Fruit fly (Drosophila melanogaster) whole organism, embryonic: Measurements from ENCODE around the gene kirre.

Experiments
- Atf-2 ChIP-seq: fragments of 200-800 bp; sonication (Bioruptor generic); optimal IDR thresholded peaks from 2 replicates; lab custom pipeline; 2016; ENCODE audit warnings: missing biosample characterization, missing genetic modification characterization
- B-H2 ChIP-seq: fragments of 200-800 bp; sonication (Bioruptor generic); optimal IDR thresholded peaks from 2 replicates; lab custom pipeline; 2018; ENCODE audit warnings: missing biosample characterization, mild to moderate bottlenecking, missing genetic modification characterization
- CG10321 ChIP-seq: fragments of 200-800 bp; sonication (Bioruptor generic); IDR thresholded peaks from 2 replicates; pipeline ENCODE4 v1.3.6; 2022; ENCODE audit warnings: missing biosample characterization, missing genetic modification characterization
- CG10959 ChIP-seq: fragments of 200-800 bp; sonication (Bioruptor generic); IDR thresholded peaks from 2 replicates; pipeline ENCODE4 v1.3.6; 2022; ENCODE audit warnings: missing biosample characterization, missing genetic modification characterization
- CG11398 ChIP-seq: fragments of 200-800 bp; sonication (Bioruptor generic); optimal IDR thresholded peaks from 2 replicates; lab custom pipeline; 2016; ENCODE audit warnings: missing biosample characterization, missing genetic modification characterization
- CG11723 ChIP-seq: fragments of 200-800 bp; sonication (Bioruptor generic); optimal IDR thresholded peaks from 2 replicates; lab custom pipeline; 2017; ENCODE audit warnings: missing biosample characterization, mild to moderate bottlenecking, missing genetic modification characterization
- CG15269 ChIP-seq: fragments of 200-800 bp; sonication (Bioruptor generic); optimal IDR thresholded peaks from 2 replicates; lab custom pipeline; 2018; ENCODE audit warnings: missing biosample characterization, mild to moderate bottlenecking, missing genetic modification characterization, moderate library complexity
- CG18619 ChIP-seq: fragments of 200-800 bp; sonication (Bioruptor generic); optimal IDR thresholded peaks from 3 replicates; lab custom pipeline; 2017; ENCODE audit warnings: missing biosample characterization, mild to moderate bottlenecking, missing genetic modification characterization
- CG30431 ChIP-seq: fragments of 200-800 bp; sonication (Bioruptor generic); optimal IDR thresholded peaks from 2 replicates; lab custom pipeline; 2017; ENCODE audit warnings: missing biosample characterization, missing genetic modification characterization
- CG3407 ChIP-seq: fragments of 200-800 bp; sonication (Bioruptor generic); optimal IDR thresholded peaks from 2 replicates; lab custom pipeline; 2018; ENCODE audit warnings: missing biosample characterization, mild to moderate bottlenecking, missing genetic modification characterization
- CG4854 ChIP-seq: fragments of 200-800 bp; sonication (Bioruptor generic); optimal IDR thresholded peaks from 2 replicates; lab custom pipeline; 2016; ENCODE audit warnings: missing biosample characterization, missing genetic modification characterization, inconsistent platforms
- CG9609 ChIP-seq: fragments of 200-800 bp; sonication (Bioruptor generic); optimal IDR thresholded peaks from 3 replicates; lab custom pipeline; 2016; ENCODE audit warnings: missing biosample characterization, missing genetic modification characterization
- Camta ChIP-seq: fragments of 200-800 bp; sonication (Bioruptor generic); optimal IDR thresholded peaks from 2 replicates; lab custom pipeline; 2016; ENCODE audit warnings: missing biosample characterization, missing genetic modification characterization
- E2f2 ChIP-seq: fragments of 200-800 bp; sonication (Bioruptor generic); IDR thresholded peaks from 2 replicates; pipeline ENCODE4 v1.3.6; 2022; ENCODE audit warnings: missing biosample characterization, missing genetic modification characterization
- Elba2 ChIP-seq: fragments of 200-800 bp; sonication (Bioruptor generic); optimal IDR thresholded peaks from 3 replicates; lab custom pipeline; 2016; ENCODE audit warnings: missing biosample characterization, missing genetic modification characterization
- Ets65A ChIP-seq: fragments of 200-800 bp; sonication (Bioruptor generic); peaks from one replicate; lab custom pipeline; 2016; ENCODE audit warnings: missing biosample characterization, missing genetic modification characterization
- HLH3B ChIP-seq: fragments of 200-800 bp; sonication (Bioruptor generic); IDR thresholded peaks from 2 replicates; pipeline ENCODE4 v1.3.6; 2022; ENCODE audit warnings: missing biosample characterization, missing genetic modification characterization
- HLH4C ChIP-seq: fragments of 200-800 bp; sonication (Bioruptor generic); IDR thresholded peaks from 3 replicates; pipeline ENCODE4 v1.3.6; 2022; ENCODE audit warnings: missing biosample characterization, missing genetic modification characterization; ENCODE audit not compliant: partially characterized antibody
- Rfx ChIP-seq: fragments of 200-800 bp; sonication (Bioruptor generic); IDR thresholded peaks from 2 replicates; pipeline ENCODE4 v1.3.6; 2022; ENCODE audit warnings: missing biosample characterization, missing genetic modification characterization
- Rx ChIP-seq: fragments of 200-800 bp; sonication (Bioruptor generic); IDR thresholded peaks from 2 replicates; pipeline ENCODE4 v1.3.6; 2022; ENCODE audit warnings: missing biosample characterization, missing genetic modification characterization
- Scr ChIP-seq: fragments of 200-800 bp; sonication (Bioruptor generic); IDR thresholded peaks from 2 replicates; pipeline ENCODE4 v1.3.6; 2022; ENCODE audit warnings: missing biosample characterization, missing genetic modification characterization; ENCODE audit not compliant: partially characterized antibody
- Side ChIP-seq: fragments of 200-800 bp; sonication (Bioruptor generic); optimal IDR thresholded peaks from 2 replicates; lab custom pipeline; 2016; ENCODE audit warnings: missing biosample characterization, missing genetic modification characterization
- Spps ChIP-seq: fragments of 200-800 bp; sonication (Bioruptor generic); optimal IDR thresholded peaks from 2 replicates; lab custom pipeline; 2018; ENCODE audit warnings: missing biosample characterization, mild to moderate bottlenecking, missing genetic modification characterization
- Sry-δ ChIP-seq: fragments of 200-800 bp; sonication (Bioruptor generic); optimal IDR thresholded peaks from 2 replicates; lab custom pipeline; 2016; ENCODE audit warnings: missing biosample characterization, missing genetic modification characterization
- Vsx1 ChIP-seq: fragments of 200-800 bp; sonication (Bioruptor generic); optimal IDR thresholded peaks from 2 replicates; lab custom pipeline; 2017; ENCODE audit warnings: missing biosample characterization, mild to moderate bottlenecking, missing genetic modification characterization, missing genetic modification reagents
- al ChIP-seq: fragments of 200-800 bp; sonication (Bioruptor generic); IDR thresholded peaks from 2 replicates; pipeline ENCODE4 v1.3.6; 2022; ENCODE audit warnings: missing biosample characterization, missing genetic modification characterization
- ara ChIP-seq: fragments of 200-800 bp; sonication (Bioruptor generic); IDR thresholded peaks from 2 replicates; pipeline ENCODE4 v1.3.6; 2022; ENCODE audit warnings: missing biosample characterization, missing genetic modification characterization
- ase ChIP-seq: fragments of 200-800 bp; sonication (Bioruptor generic); IDR thresholded peaks from 3 replicates; pipeline ENCODE4 v1.3.6; 2022; ENCODE audit warnings: missing biosample characterization, missing genetic modification characterization
- ash1 ChIP-seq: fragments of 200-800 bp; sonication (Bioruptor generic); optimal IDR thresholded peaks from 2 replicates; lab custom pipeline; 2018; ENCODE audit warnings: missing biosample characterization, mild to moderate bottlenecking, missing genetic modification characterization
- bcd ChIP-seq: fragments of 200-800 bp; sonication (Bioruptor generic); optimal IDR thresholded peaks from 2 replicates; lab custom pipeline; 2017; ENCODE audit warnings: missing biosample characterization, mild to moderate bottlenecking, missing genetic modification characterization
- bigmax ChIP-seq: fragments of 200-800 bp; sonication (Bioruptor generic); optimal IDR thresholded peaks from 2 replicates; lab custom pipeline; 2018; ENCODE audit warnings: missing biosample characterization, mild to moderate bottlenecking, missing genetic modification characterization
- bsh ChIP-seq, 2 experiments: fragments of 200-800 bp; sonication (Bioruptor generic); optimal IDR thresholded peaks; 2 replicates each; lab custom pipeline; 2017 to 2018; ENCODE audit warnings: mild to moderate bottlenecking in 2 of 2, missing biosample characterization in 2 of 2, missing genetic modification characterization in 2 of 2, moderate library complexity in 1 of 2
- caup ChIP-seq: fragments of 200-800 bp; sonication (Bioruptor generic); optimal IDR thresholded peaks from 3 replicates; lab custom pipeline; 2017; ENCODE audit warnings: missing biosample characterization, mild to moderate bottlenecking, missing genetic modification characterization, moderate library complexity; ENCODE audit not compliant: severe bottlenecking
- chn ChIP-seq: fragments of 200-800 bp; sonication (Bioruptor generic); optimal IDR thresholded peaks from 2 replicates; lab custom pipeline; 2016; ENCODE audit warnings: missing biosample characterization, missing genetic modification characterization
- fd3F ChIP-seq: fragments of 200-800 bp; sonication (Bioruptor generic); optimal IDR thresholded peaks from 2 replicates; lab custom pipeline; 2018; ENCODE audit warnings: missing biosample characterization, mild to moderate bottlenecking, missing genetic modification characterization, moderate library complexity
- ftz-f1 ChIP-seq: fragments of 200-800 bp; sonication (Bioruptor generic); optimal IDR thresholded peaks from 2 replicates; lab custom pipeline; 2016; ENCODE audit warnings: missing biosample characterization, missing genetic modification characterization
- gce ChIP-seq: fragments of 200-800 bp; sonication (Bioruptor generic); IDR thresholded peaks from 3 replicates; pipeline ENCODE4 v1.3.6; 2022; ENCODE audit warnings: missing biosample characterization, missing genetic modification characterization
- gfzf ChIP-seq: fragments of 200-800 bp; sonication (Bioruptor generic); optimal IDR thresholded peaks from 2 replicates; lab custom pipeline; 2016; ENCODE audit warnings: missing biosample characterization, mild to moderate bottlenecking, missing genetic modification characterization, moderate library complexity
- ham ChIP-seq: fragments of 200-800 bp; sonication (Bioruptor generic); IDR thresholded peaks from 2 replicates; pipeline ENCODE4 v1.3.6; 2022; ENCODE audit warnings: missing biosample characterization, missing genetic modification characterization
- hkb ChIP-seq, 2 experiments: fragments of 200-800 bp in 1 of 2; fragments of >200 bp in 1 of 2; sonication (Bioruptor generic) in 1 of 2; IDR thresholded peaks in 1 of 2; optimal IDR thresholded peaks in 1 of 2; 2 replicates each; pipeline versions ENCODE4 v1.3.6 to Lab custom; 2017 to 2022; ENCODE audit warnings: missing biosample characterization in 1 of 2, missing genetic modification characterization in 1 of 2
- lab ChIP-seq: fragments of 200-800 bp; sonication (Bioruptor generic); optimal IDR thresholded peaks from 3 replicates; lab custom pipeline; 2017; ENCODE audit warnings: missing biosample characterization, missing genetic modification characterization, mild to moderate bottlenecking, moderate library complexity, missing genetic modification reagents
- onecut ChIP-seq: fragments of 200-800 bp; sonication (Bioruptor generic); IDR thresholded peaks from 2 replicates; pipeline ENCODE4 v1.3.6; 2022; ENCODE audit warnings: missing biosample characterization, missing genetic modification characterization
- peb ChIP-seq: fragments of 200-800 bp; sonication (Bioruptor generic); IDR thresholded peaks from 2 replicates; pipeline ENCODE4 v1.3.6; 2022; ENCODE audit warnings: missing biosample characterization, missing genetic modification characterization
- pho ChIP-seq: fragments of 200-800 bp; sonication (Bioruptor generic); optimal IDR thresholded peaks from 2 replicates; lab custom pipeline; 2016; ENCODE audit warnings: missing biosample characterization, missing genetic modification characterization
- phol ChIP-seq: fragments of 200-800 bp; sonication (Bioruptor generic); optimal IDR thresholded peaks from 3 replicates; lab custom pipeline; 2018; ENCODE audit warnings: missing biosample characterization, mild to moderate bottlenecking, missing genetic modification characterization, moderate library complexity
- ranshi ChIP-seq: fragments of 200-800 bp; sonication (Bioruptor generic); IDR thresholded peaks from 2 replicates; pipeline ENCODE4 v1.3.6; 2022; ENCODE audit warnings: missing biosample characterization, missing genetic modification characterization
- stc ChIP-seq: fragments of 200-800 bp; sonication (Bioruptor generic); IDR thresholded peaks from 2 replicates; pipeline ENCODE4 v1.3.6; 2022; ENCODE audit warnings: missing biosample characterization, missing genetic modification characterization
- twi ChIP-seq: fragments of 200-800 bp; optimal IDR thresholded peaks from 2 replicates; lab custom pipeline; 2019; ENCODE audit warnings: missing biosample characterization, mild to moderate bottlenecking, missing genetic modification characterization, moderate library complexity
- unc-4 ChIP-seq: fragments of 200-800 bp; sonication (Bioruptor generic); IDR thresholded peaks from 2 replicates; pipeline ENCODE4 v1.3.6; 2022; ENCODE audit warnings: missing biosample characterization, missing genetic modification characterization; ENCODE audit not compliant: partially characterized antibody
- zfh1 ChIP-seq: fragments of 200-800 bp; sonication (Bioruptor generic); IDR thresholded peaks from 3 replicates; pipeline ENCODE4 v1.3.6; 2022; ENCODE audit warnings: missing biosample characterization, missing genetic modification characterization

The kirre gene

dm6 chrX:2786553-2787118 is 46.5 kb downstream of the kirre start (continued):
- TF ChIP-seq Camta (GFP tag; lab: Kevin White, UChicago): peak; percentile 87
- TF ChIP-seq gce (GFP tag; lab: Robert Waterston, UW): peak; percentile 91
- TF ChIP-seq CG3407 (GFP tag; lab: Kevin White, UChicago): peak; percentile 49
- TF ChIP-seq CG10959 (GFP tag; lab: Robert Waterston, UW): peak; percentile 80
- no peak for TF ChIP-seq HLH4C (GFP tag; lab: Robert Waterston, UW)
- peak; percentile 69 for TF ChIP-seq CG10321 (GFP tag; lab: Robert Waterston, UW)
- peak; percentile 62 for TF ChIP-seq CG18619 (GFP tag; lab: Kevin White, UChicago)
- peak; percentile 75 for TF ChIP-seq CG4854 (GFP tag; lab: Kevin White, UChicago)
- TF ChIP-seq Ets65A (GFP tag; lab: Kevin White, UChicago): peak; percentile 96
- peak; percentile 88 for TF ChIP-seq phol (tag; lab: Kevin White, UChicago)
- TF ChIP-seq peb (GFP tag; lab: Robert Waterston, UW): peak; percentile 80
- TF ChIP-seq ham (GFP tag; lab: Robert Waterston, UW): peak; percentile 63; the same call in 1 of the 2 replicates
- TF ChIP-seq ara (GFP tag; lab: Robert Waterston, UW): peak; percentile 73
- peak; percentile 13 for TF ChIP-seq Vsx1 (GFP tag; lab: Kevin White, UChicago)
- peak; percentile 93 for TF ChIP-seq lab (GFP tag; lab: Kevin White, UChicago)
- peak; percentile 59 for TF ChIP-seq CG11723
- TF ChIP-seq ranshi (GFP tag; lab: Robert Waterston, UW): peak; percentile 92
- TF ChIP-seq chn (GFP tag; lab: Kevin White, UChicago): peak; percentile 69
- peak; percentile 72 for TF ChIP-seq CG30431 (GFP tag; lab: Kevin White, UChicago)
- TF ChIP-seq twi: no peak
- TF ChIP-seq al (GFP tag; lab: Robert Waterston, UW): peak; percentile 92
- TF ChIP-seq pho (GFP tag; lab: Kevin White, UChicago): peak; percentile 87
- peak; percentile 79 for TF ChIP-seq Atf-2 (GFP tag; lab: Kevin White, UChicago)
- TF ChIP-seq caup (GFP tag; lab: Kevin White, UChicago): peak; percentile 88
- TF ChIP-seq Elba2: no peak
- peak in 1 of 2 experiments; percentile 81 for TF ChIP-seq bsh (GFP tag; optimal IDR thresholded peaks at IDR 0.05; lab: Kevin White, UChicago)
- no peak for TF ChIP-seq bigmax (GFP tag; lab: Kevin White, UChicago)
- peak; percentile 93 for TF ChIP-seq ase (GFP tag; lab: Robert Waterston, UW)
- peak; percentile 93 for TF ChIP-seq HLH3B
- TF ChIP-seq ash1 (GFP tag; lab: Kevin White, UChicago): no peak
- peak; percentile 93 for TF ChIP-seq CG15269
- peak; percentile 82 for TF ChIP-seq onecut
- no peak for TF ChIP-seq gfzf (GFP tag; lab: Kevin White, UChicago)
- no peak for TF ChIP-seq ftz-f1
- TF ChIP-seq zfh1 (GFP tag; lab: Robert Waterston, UW): peak; percentile 90
- no peak for TF ChIP-seq hkb (optimal IDR thresholded peaks at IDR 0.05; lab: Kevin White, UChicago)
- TF ChIP-seq hkb (GFP tag; IDR thresholded peaks at IDR 0.05; lab: Robert Waterston, UW): peak; percentile 95
- TF ChIP-seq stc (GFP tag; lab: Robert Waterston, UW): peak; percentile 89
- peak; percentile 91 for TF ChIP-seq fd3F (GFP tag; lab: Kevin White, UChicago)
- TF ChIP-seq Spps (tag; lab: Kevin White, UChicago): peak; percentile 10
- TF ChIP-seq Scr (GFP tag; lab: Robert Waterston, UW): no peak
- peak; percentile 85 for TF ChIP-seq bcd (GFP tag; lab: Kevin White, UChicago)
- peak; percentile 86 for TF ChIP-seq Side (GFP tag; lab: Kevin White, UChicago)
- TF ChIP-seq E2f2 (GFP tag; lab: Robert Waterston, UW): peak; percentile 67
- TF ChIP-seq unc-4 (GFP tag; lab: Robert Waterston, UW): no peak
- no peak for TF ChIP-seq B-H2
- peak; percentile 86 for TF ChIP-seq Rx
- TF ChIP-seq CG11398 (GFP tag; lab: Kevin White, UChicago): peak; percentile 52
- peak; percentile 86 for TF ChIP-seq CG9609 (GFP tag; lab: Kevin White, UChicago)
- TF ChIP-seq Sry-δ (GFP tag; lab: Kevin White, UChicago): peak; percentile 50
- peak; percentile 97 for TF ChIP-seq Rfx (GFP tag; lab: Robert Waterston, UW)
